Worm (Caenorhabditis elegans): Measurements from ENCODE around the gene fbxb-11.

- TF ChIP-seq tra-4 (tag; optimal IDR thresholded peaks at IDR 0.05) (no peak), F13C5.2 (tag; optimal IDR thresholded peaks at IDR 0.05) (no peak), ceh-13 (GFP tag; optimal IDR thresholded peaks at IDR 0.05) (no peak), ceh-36 (tag; optimal IDR thresholded peaks at IDR 0.05) (no peak), ets-7 (tag; optimal IDR thresholded peaks at IDR 0.05) (no peak), ama-1 (optimal IDR thresholded peaks at IDR 0.05) (no peak), hnd-1 (tag; optimal IDR thresholded peaks at IDR 0.05) (no peak), tbx-11 (GFP tag; IDR thresholded peaks at IDR 0.05) (no peak), scrt-1 (GFP tag; IDR thresholded peaks at IDR 0.05) (no peak), pes-1 (GFP tag; IDR thresholded peaks at IDR 0.05) (no peak), sea-1 (GFP tag; conservative IDR thresholded peaks at IDR 0.05) (no peak), hmbx-1 (tag; optimal IDR thresholded peaks at IDR 0.05) (no peak), flt-1 (GFP tag; IDR thresholded peaks at IDR 0.05) (no peak)
Observed at ce11 chrII:1724314-1724713, at the start of gene fbxb-11.

Measured in whole organism, early embryonic.